Worm (Caenorhabditis elegans) whole organism, early embryonic: ENCODE data around the gene B0244.10.

Experiments
- B0310.2 ChIP-seq: sonication (generic microtip); optimal IDR thresholded peaks from 2 replicates; lab custom pipeline; 2016; ENCODE audit warnings: mild to moderate bottlenecking, missing genetic modification characterization, missing compliant biosample characterization
- ama-1 ChIP-seq: fragments of 150-350 bp; optimal IDR thresholded peaks from 2 replicates; lab custom pipeline; 2014
- hmbx-1 ChIP-seq: sonication (generic microtip); optimal IDR thresholded peaks from 2 replicates; lab custom pipeline; 2016; ENCODE audit warnings: mild to moderate bottlenecking, missing genetic modification characterization, missing compliant biosample characterization
- hmg-4 ChIP-seq: fragments of 200-800 bp; sonication (Bioruptor generic); optimal IDR thresholded peaks from 2 replicates; lab custom pipeline; 2018; ENCODE audit warnings: mild to moderate bottlenecking, missing genetic modification characterization, missing compliant biosample characterization
- hnd-1 ChIP-seq: sonication (generic microtip); optimal IDR thresholded peaks from 2 replicates; lab custom pipeline; 2016; ENCODE audit warnings: missing genetic modification characterization, missing compliant biosample characterization
- pes-1 ChIP-seq: fragments of 200-800 bp; sonication (Bioruptor generic); IDR thresholded peaks from 2 replicates; pipeline ENCODE4 v1.3.6; 2022; ENCODE audit warnings: missing genetic modification reagents, missing genetic modification characterization, missing compliant biosample characterization
- scrt-1 ChIP-seq: fragments of 200-800 bp; sonication (Bioruptor generic); IDR thresholded peaks from 2 replicates; pipeline ENCODE4 v1.3.6; 2022; ENCODE audit warnings: missing genetic modification characterization, missing compliant biosample characterization
- sea-1 ChIP-seq: fragments of 200-800 bp; sonication (Bioruptor generic); conservative IDR thresholded peaks from 2 replicates; pipeline ENCODE4 v1.3.6; 2022; ENCODE audit warnings: missing genetic modification characterization, missing compliant biosample characterization
- tbx-11 ChIP-seq: fragments of 200-800 bp; sonication (Bioruptor generic); IDR thresholded peaks from 2 replicates; pipeline ENCODE4 v1.3.6; 2022; ENCODE audit warnings: missing genetic modification characterization, missing compliant biosample characterization
- tbx-37 ChIP-seq: fragments of 200-800 bp; sonication (Bioruptor generic); conservative IDR thresholded peaks from 2 replicates; pipeline ENCODE4 v1.3.6; 2022; ENCODE audit warnings: missing genetic modification reagents, missing genetic modification characterization, missing compliant biosample characterization

DNA sequence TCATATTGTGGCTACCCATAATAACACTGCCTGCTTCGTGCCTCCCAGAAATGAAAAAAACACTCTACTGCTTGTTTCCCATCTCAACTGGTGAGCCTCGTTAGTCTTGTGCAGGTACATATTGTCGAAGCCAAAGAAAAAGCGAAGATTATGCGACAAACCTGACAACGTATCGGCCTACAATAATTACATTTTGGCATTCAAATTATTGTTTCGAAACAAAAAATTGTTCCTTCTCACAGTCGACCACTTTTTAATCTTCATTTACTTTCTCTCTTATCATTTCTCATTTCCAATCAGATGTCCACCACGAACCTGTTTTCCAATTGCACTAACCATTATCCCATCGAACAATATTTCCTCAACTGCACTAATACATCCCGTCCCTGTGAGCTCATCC is 8.1 kb downstream of the B0244.10 start, which contains the start of gene B0244.15:
- TF ChIP-seq sea-1: no peak
- TF ChIP-seq B0310.2 (tag; lab: Kevin White, UChicago): no peak
- TF ChIP-seq ama-1 (lab: Kevin White, UChicago): no peak
- no peak for TF ChIP-seq tbx-11 (GFP tag; lab: Robert Waterston, UW)
- TF ChIP-seq tbx-37 (GFP tag; lab: Robert Waterston, UW): no peak
- TF ChIP-seq hmbx-1 (tag; lab: Kevin White, UChicago): no peak
- no peak for TF ChIP-seq hmg-4 (GFP tag; lab: Kevin White, UChicago)
- TF ChIP-seq scrt-1 (GFP tag; lab: Robert Waterston, UW): no peak
- no peak for TF ChIP-seq hnd-1 (tag; lab: Kevin White, UChicago)
- TF ChIP-seq pes-1: no peak
